Fruit fly (Drosophila melanogaster) Kc167 (cell line): ENCODE data around the gene Daao2.

ENCODE experiments used
- Myc ChIP-seq: fragments of >200 bp; optimal IDR thresholded peaks from 2 replicates; lab custom pipeline; 2017; ENCODE audit warnings: missing external identifiers
- Sin3A ChIP-seq: fragments of >200 bp; optimal IDR thresholded peaks from 2 replicates; lab custom pipeline; 2018; ENCODE audit warnings: missing external identifiers
- h ChIP-seq: fragments of >200 bp; optimal IDR thresholded peaks from 3 replicates; lab custom pipeline; 2018; ENCODE audit warnings: missing external identifiers
- insv ChIP-seq: fragments of >200 bp; optimal IDR thresholded peaks from 3 replicates; lab custom pipeline; 2018; ENCODE audit warnings: missing external identifiers
- psq ChIP-seq: fragments of >200 bp; optimal IDR thresholded peaks from 2 replicates; lab custom pipeline; 2017; ENCODE audit warnings: missing external identifiers
- ttk ChIP-seq: sonication (Bioruptor generic); optimal IDR thresholded peaks from 2 replicates; lab custom pipeline; 2017; ENCODE audit warnings: missing external identifiers

Daao2 gene

DNA sequence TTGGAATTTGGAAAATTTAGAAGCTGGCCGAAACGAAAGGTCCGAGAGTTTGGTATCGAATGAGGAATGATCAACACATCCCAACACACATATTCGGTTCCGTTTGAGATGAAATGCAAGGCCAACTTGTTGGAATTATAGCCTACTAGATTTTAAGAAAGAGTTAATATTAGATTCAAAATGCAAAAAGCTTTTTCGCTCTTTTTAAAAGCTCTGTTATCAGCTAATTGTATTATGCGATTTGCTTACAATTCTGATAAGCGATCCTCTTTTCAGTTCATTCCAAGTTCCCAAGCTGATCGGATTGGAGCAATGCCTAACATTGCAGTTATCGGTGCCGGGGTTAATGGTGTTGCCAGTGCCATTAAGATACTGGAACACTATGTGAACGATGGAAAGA, at the start of gene Daao2, which contains the start of gene CG17377:
Gene Daao2, plus strand, starts transcription at position 272 of the 400 bp plus-strand sequence.
Gene CG17377, minus strand, starts transcription at position 101 of the 400 bp plus-strand sequence.
- no peak for TF ChIP-seq ttk
- no peak for TF ChIP-seq psq (lab: Kevin White, UChicago)
- TF ChIP-seq Sin3A, result no peak
- TF ChIP-seq insv, result no peak
- no peak for TF ChIP-seq h
- TF ChIP-seq Myc, result no peak

DNA sequence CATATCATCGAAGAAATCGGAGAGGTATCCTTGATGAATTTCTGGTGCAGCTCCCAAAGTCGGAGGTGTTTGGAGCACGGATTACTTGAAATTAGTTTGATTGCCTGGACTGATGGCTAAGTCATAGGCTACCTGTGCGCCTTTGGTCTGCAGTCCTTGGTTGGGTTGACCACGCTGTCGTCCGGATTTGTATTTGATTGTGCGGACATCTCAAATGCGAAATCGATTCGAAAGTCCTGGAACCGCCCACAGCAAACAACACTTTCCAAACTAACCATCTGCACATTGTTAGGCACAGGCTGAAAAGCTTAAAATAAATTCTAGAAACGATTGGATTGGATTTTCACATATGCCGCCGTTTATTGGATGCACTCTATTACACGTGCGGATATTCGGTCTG, 43.3 kb upstream of the Daao2 start, which contains the start of gene CG11322:
Gene CG11322, minus strand, starts transcription at position 101 of the 400 bp plus-strand sequence.
- TF ChIP-seq h (no peak), psq (lab: Kevin White, UChicago) (no peak), Sin3A (no peak), insv (no peak), ttk (no peak), Myc (no peak)

DNA sequence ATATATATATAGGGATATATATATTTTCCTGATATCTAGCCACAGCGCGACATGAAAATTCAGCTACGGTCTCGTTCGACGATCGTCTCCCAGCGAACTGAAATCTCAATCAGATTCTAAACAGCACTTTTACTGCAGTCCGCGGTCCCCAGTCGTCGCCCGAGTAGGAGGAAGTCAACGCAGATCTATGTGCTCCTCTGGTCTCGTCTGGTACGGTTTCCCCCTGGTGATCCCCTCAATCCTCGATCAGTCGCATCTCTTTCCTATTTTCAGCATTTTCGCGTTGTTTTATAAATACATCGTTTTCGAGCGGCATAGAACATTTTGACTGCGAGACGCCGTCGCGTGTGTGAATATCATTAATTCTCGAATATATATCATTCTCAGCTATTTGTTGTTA, 30.2 kb upstream of the Daao2 start, which contains the start of gene LUBEL:
Gene LUBEL, minus strand, starts transcription at position 101 of the 400 bp plus-strand sequence.
- TF ChIP-seq Myc, result no peak
- no peak for TF ChIP-seq ttk
- TF ChIP-seq Sin3A, result no peak
- no peak for TF ChIP-seq insv
- no peak for TF ChIP-seq h
- no peak for TF ChIP-seq psq (lab: Kevin White, UChicago)

DNA sequence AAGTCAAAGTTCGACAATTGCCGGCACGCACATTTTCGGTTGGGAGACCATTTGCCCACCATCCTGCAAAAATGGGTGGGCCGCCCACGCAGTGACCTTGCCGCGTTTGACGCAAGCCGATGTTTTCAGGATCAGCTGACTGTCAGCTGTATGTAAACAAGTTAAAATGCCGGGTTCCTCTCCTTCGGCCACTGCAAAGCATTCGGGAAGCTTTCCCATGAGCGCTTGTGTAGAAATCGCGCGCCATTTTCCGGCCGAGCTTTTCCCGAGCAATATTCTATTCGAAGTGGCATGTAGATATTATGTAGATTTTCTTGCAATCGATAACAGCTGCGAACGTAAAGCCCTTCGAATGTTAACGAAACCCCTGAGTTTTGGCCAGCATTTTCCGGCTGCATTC, 29.2 kb upstream of the Daao2 start, which contains the start of gene CG17378:
Gene CG17378, plus strand, starts transcription at position 397 of the 400 bp plus-strand sequence.
- TF ChIP-seq insv (no peak), h (no peak), Sin3A (no peak)

DNA sequence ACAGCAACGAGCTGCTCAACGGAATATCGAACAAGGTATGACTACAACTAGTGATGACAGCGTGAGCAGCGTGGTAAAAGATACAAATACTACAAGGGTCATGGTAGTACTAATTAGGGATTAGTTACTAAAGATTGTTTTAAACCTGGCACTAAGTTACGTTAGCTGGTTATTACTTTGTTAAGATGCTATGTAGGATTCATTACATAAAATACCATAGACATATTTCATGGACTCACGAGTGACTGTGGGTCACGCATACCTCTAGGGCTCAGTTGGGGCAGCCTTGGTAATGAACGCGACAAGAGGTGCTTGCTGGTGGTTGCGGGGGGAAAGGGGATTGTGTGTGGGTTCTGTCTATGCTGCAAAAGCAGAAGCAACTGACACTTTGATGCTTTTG, 28.0 kb upstream of the Daao2 start:
- no peak for TF ChIP-seq psq (lab: Kevin White, UChicago)
- TF ChIP-seq Myc, result no peak
- TF ChIP-seq h, result no peak
- no peak for TF ChIP-seq Sin3A
- no peak for TF ChIP-seq ttk
- TF ChIP-seq insv, result no peak

DNA sequence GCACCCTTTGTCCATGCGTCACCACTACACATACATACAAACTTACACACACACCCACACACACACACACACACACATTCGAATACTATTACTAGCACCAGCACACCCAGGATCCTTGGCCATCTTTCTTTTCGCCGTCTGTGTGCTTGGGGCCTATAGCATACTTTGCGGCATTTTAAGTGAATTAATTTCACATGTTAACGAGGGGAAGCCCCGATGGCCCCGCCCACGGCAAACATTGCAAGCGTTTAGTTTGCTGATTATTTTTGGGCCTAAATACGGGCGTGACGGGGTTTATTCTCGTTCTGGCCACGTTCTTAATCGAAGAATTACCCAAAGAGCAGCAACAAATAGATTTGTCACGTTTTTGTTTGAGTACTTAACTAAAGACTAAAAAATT, 19.4 kb upstream of the Daao2 start:
- TF ChIP-seq h (no peak), psq (lab: Kevin White, UChicago) (no peak), Sin3A (no peak), Myc (no peak), insv (no peak), ttk (no peak)

DNA sequence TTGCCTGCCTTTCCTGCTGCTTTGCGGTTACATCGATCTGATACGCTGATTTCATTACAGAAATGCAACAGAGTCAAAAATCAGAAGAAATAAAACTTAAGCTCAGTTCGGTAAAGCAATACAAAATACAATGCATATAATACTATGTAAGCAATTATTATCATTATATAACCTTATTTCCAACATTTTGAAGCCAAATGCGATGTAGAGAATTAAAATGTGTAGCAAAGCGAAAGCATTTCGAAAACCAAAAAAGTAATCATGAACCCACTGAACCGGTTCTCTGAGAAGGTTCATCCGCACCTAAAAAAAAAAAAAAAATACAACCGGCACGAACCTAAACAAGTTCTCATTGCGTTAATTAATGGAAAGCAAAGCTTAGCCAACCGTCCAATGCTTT, 18.6 kb upstream of the Daao2 start:
- TF ChIP-seq Myc, result no peak
- TF ChIP-seq insv, result no peak
- no peak for TF ChIP-seq h
- TF ChIP-seq Sin3A, result no peak
- no peak for TF ChIP-seq ttk
- TF ChIP-seq psq (lab: Kevin White, UChicago), result no peak

DNA sequence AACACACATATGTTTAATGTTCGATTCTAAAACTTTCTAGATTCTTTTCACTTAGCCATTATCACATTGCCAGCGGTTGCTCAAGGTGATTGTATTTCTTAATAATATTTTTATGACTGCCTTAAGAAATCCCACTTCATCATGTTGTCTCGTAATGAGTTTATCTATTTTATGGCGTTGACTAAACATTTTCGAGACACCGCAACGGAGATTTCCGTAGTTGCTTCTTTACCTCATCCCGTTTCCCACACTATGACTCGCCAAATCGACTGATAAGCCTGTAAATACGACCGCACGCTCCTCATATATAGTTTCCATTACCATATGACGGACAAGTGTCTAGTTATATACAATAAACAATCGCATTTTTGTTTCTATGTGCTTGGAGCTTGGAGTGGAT, 17.2 kb upstream of the Daao2 start:
- TF ChIP-seq psq (lab: Kevin White, UChicago), result no peak
- no peak for TF ChIP-seq insv
- no peak for TF ChIP-seq Sin3A
- no peak for TF ChIP-seq ttk
- TF ChIP-seq Myc, result no peak
- TF ChIP-seq h, result no peak

DNA sequence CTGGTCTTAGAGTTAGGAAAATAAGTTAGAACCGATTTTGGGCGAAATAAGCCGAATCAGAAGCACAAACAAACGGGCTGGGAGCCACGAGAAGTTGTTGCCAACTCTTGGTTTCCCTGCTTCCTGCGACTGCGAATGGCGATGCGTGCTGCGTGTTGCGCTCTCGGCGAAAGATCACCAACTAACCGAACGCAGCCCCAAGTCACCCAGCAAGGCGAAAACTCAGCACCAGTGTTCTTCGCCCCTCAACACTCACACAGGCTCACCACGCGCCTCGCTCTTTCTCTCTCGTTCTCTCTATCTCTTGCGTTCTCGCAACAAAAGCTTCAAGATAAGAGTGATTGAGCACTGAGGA, 16.2 kb upstream of the Daao2 start, which contains the start of gene nrv1:
Gene nrv1, minus strand, starts transcription at position 188 of the 355 bp plus-strand sequence.
- no peak for TF ChIP-seq h
- TF ChIP-seq psq (lab: Kevin White, UChicago), result no peak
- TF ChIP-seq ttk, result no peak
- TF ChIP-seq Sin3A, result no peak

DNA sequence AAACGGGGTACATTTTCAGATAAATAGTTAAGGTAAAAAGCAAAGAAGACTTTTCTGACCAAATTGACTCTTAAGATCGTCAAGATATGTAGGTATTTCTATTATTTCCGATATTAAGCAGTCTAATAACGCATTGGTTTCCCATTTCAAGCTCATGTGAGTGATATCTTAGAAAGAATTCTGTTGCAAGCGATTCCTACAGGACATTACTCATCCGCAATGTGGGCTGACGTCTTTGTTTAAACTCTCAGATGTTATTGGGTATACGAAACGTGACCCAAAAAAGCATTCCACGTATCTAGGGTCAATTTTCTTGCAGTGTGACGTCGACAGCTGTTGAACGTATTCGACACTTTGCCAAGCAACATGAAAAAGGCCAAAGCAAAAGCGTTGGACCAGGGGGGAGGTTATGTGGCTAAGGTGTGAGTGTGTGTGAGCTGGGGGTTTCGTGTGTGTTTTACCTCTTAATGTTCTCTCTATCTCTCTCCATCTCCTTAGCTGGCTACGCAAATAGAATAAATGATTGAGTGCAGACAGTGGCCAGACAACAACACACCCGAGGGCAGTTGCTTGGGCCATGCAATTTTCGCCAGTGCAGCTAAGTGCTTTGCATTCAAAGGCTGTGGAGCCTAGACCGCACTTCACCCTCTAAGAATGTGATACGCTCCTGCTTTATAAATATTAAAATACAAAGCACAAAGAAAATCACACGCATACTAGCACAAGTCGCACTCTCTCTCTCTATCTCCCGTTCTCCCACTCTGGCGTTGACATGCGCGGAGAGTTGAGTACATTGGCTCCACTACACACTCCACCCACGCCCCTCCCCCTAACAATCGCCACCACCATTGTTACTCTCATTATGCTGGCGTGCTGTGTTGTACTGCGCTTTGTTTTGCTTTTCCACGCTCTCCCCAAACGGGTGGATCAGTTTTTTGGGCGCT, 15.5 kb upstream of the Daao2 start:
- TF ChIP-seq insv, result no peak
- no peak for TF ChIP-seq Sin3A
- no peak for TF ChIP-seq h
- TF ChIP-seq psq (lab: Kevin White, UChicago), result no peak
- no peak for TF ChIP-seq Myc
- TF ChIP-seq ttk, result no peak

DNA sequence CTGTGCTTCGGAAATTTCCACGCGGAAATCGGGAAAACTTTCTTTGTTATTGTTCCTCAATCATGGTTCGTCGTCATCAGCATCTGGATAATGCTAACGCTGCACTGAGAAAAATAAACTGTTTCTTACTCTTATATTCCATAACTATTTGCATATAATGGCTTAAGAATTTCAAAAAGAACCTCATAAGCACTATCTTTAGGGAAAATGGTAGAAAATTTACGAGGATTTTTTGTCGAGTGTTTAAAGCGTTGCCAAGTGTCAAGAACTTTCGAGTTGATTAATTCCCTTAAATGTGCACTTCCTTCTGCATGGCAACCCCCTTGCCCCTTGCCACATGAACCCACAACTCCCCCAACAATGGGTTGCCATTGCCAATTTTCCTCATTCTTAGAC, 14.8 kb upstream of the Daao2 start:
- TF ChIP-seq Myc, result no peak
- no peak for TF ChIP-seq insv
- TF ChIP-seq psq (lab: Kevin White, UChicago), result no peak
- TF ChIP-seq h, result no peak
- no peak for TF ChIP-seq ttk
- no peak for TF ChIP-seq Sin3A

DNA sequence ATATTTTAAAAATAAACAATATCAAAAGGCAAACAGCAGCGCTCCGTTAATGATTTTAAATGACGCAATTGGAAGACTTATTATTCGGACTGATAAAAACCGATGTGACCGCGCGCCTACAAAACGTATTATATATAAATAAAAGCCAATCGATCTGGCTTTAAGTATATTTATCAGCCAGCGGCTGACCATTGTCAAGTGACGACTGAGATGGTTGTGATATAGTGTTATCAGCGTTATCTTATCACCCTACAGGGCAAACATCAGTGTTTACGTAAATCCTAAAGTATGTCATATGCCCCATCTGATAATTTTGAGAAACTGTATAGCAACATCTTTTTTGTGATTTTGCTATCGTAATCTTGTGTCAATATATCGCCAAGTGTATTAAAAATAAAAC, 13.5 kb upstream of the Daao2 start:
- TF ChIP-seq h, result no peak
- no peak for TF ChIP-seq ttk
- TF ChIP-seq Sin3A, result no peak
- TF ChIP-seq psq (lab: Kevin White, UChicago), result no peak
- no peak for TF ChIP-seq Myc
- TF ChIP-seq insv, result no peak

DNA sequence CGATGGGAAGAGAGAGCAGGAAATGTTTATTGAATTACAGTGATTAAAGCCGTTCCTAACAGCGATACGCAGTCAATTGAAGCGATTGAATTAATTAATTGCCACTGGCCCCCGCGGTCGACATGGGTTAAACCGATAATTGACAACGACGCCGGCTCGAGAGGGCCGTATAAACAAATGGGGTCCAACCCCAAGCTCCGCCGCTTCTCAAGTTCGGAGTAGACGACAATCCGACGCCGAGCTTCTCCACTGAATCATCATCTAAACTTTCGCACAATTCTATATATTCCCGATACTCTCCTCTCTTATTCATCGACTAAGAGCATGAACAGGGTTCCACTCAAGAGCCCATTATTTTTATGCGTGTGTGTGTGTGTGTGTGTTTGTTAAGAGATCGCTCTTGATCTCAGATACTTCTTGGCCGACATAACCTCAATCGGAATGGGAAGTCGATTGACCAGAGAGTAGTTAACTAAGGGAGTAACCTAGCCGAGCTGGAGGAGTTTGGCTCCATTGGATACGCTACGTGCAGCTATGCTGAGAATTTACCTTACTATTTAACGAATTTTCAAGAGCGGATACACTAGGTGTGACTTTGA, 10.9 kb upstream of the Daao2 start:
- TF ChIP-seq ttk, result no peak
- no peak for TF ChIP-seq h
- TF ChIP-seq Sin3A, result no peak
- no peak for TF ChIP-seq psq (lab: Kevin White, UChicago)
- TF ChIP-seq insv, result no peak
- no peak for TF ChIP-seq Myc
